Fruit fly (Drosophila melanogaster): Measurements from ENCODE around the gene Josd.

- TF ChIP-seq z (GFP tag; IDR thresholded peaks at IDR 0.05) = no peak
- no peak for TF ChIP-seq tup (GFP tag; optimal IDR thresholded peaks at IDR 0.05)
- no peak for TF ChIP-seq CG17612 (GFP tag; IDR thresholded peaks at IDR 0.05)
- no peak for TF ChIP-seq Lpt (GFP tag; optimal IDR thresholded peaks at IDR 0.05)
- TF ChIP-seq Pdp1 (GFP tag; optimal IDR thresholded peaks at IDR 0.05) = no peak
- TF ChIP-seq Rfx (GFP tag; IDR thresholded peaks at IDR 0.05) = no peak
- no peak for TF ChIP-seq pum (GFP tag; optimal IDR thresholded peaks at IDR 0.05)
- TF ChIP-seq CG15514 (GFP tag; optimal IDR thresholded peaks at IDR 0.05) = no peak
- no peak for TF ChIP-seq org-1 (GFP tag; optimal IDR thresholded peaks at IDR 0.05)
- no peak for TF ChIP-seq Abd-B (GFP tag; optimal IDR thresholded peaks at IDR 0.05)
- no peak for TF ChIP-seq pho (GFP tag; optimal IDR thresholded peaks at IDR 0.05)
Observed at dm6 chrX:6305317-6305716, 44.3 kb downstream of the Josd start.
